Worm (Caenorhabditis elegans) whole organism, L4 larva: Measurements from ENCODE around the gene Y75B12B.11.

Source experiments
- Y105C5A.15 ChIP-seq: fragments of 200-800 bp; sonication (Bioruptor generic); IDR thresholded peaks from 2 replicates; pipeline ENCODE4 v1.3.6; 2022; ENCODE audit warnings: missing genetic modification characterization, missing compliant biosample characterization
- aly-2 ChIP-seq: sonication (generic microtip); optimal IDR thresholded peaks from 2 replicates; lab custom pipeline; 2018; ENCODE audit warnings: missing biosample characterization, missing genetic modification characterization
- daf-12 ChIP-seq: fragments of 150-350 bp; optimal IDR thresholded peaks from 2 replicates; lab custom pipeline; 2014; ENCODE audit warnings: missing biosample characterization, missing genetic modification reagents, missing genetic modification characterization
- dmd-9 ChIP-seq: fragments of 200-800 bp; sonication (Bioruptor generic); IDR thresholded peaks from 2 replicates; pipeline ENCODE4 v1.3.6; 2022; ENCODE audit warnings: missing genetic modification reagents, missing genetic modification characterization, missing compliant biosample characterization
- fos-1 ChIP-seq: fragments of 150-350 bp; optimal IDR thresholded peaks from 2 replicates; lab custom pipeline; 2014; ENCODE audit warnings: missing biosample characterization, missing genetic modification characterization
- lin-15B ChIP-seq: fragments of 150-350 bp; sonication (generic microtip); optimal IDR thresholded peaks from 3 replicates; lab custom pipeline; 2014; ENCODE audit warnings: missing biosample characterization, missing genetic modification characterization
- nhr-25 ChIP-seq: sonication (generic microtip); optimal IDR thresholded peaks from 2 replicates; lab custom pipeline; 2017; ENCODE audit warnings: missing genetic modification characterization, mild to moderate bottlenecking, missing compliant biosample characterization, antibody characterized with exemption, moderate library complexity, borderline replicate concordance; ENCODE audit not compliant: insufficient read depth
- nhr-28 ChIP-seq: fragments of 150-350 bp; optimal IDR thresholded peaks from 2 replicates; lab custom pipeline; 2014; ENCODE audit warnings: missing biosample characterization, missing genetic modification characterization
- nhr-76 ChIP-seq: fragments of 150-350 bp; optimal IDR thresholded peaks from 2 replicates; lab custom pipeline; 2014; ENCODE audit warnings: missing biosample characterization, missing genetic modification characterization
- skn-1 ChIP-seq: fragments of 150-350 bp; optimal IDR thresholded peaks from 2 replicates; lab custom pipeline; 2014; ENCODE audit warnings: missing biosample characterization, missing genetic modification characterization
- unc-39 ChIP-seq: sonication (generic microtip); optimal IDR thresholded peaks from 2 replicates; lab custom pipeline; 2017; ENCODE audit warnings: missing biosample characterization, missing genetic modification characterization
- zag-1 ChIP-seq: fragments of 150-350 bp; optimal IDR thresholded peaks from 2 replicates; lab custom pipeline; 2014; ENCODE audit warnings: missing biosample characterization, missing genetic modification characterization

ce11 chrV:15179757-15180156 is 11.3 kb upstream of the Y75B12B.11 start, which contains the start of gene T09F5.10:
- no peak for TF ChIP-seq dmd-9 (GFP tag; lab: Robert Waterston, UW)
- no peak for TF ChIP-seq aly-2 (tag; lab: Kevin White, UChicago)
- TF ChIP-seq nhr-25, result no peak
- no peak for TF ChIP-seq zag-1 (tag; lab: Kevin White, UChicago)
- TF ChIP-seq lin-15B (tag; lab: Kevin White, UChicago), result no peak
- no peak for TF ChIP-seq skn-1 (tag; lab: Kevin White, UChicago)
- no peak for TF ChIP-seq fos-1
- TF ChIP-seq nhr-28 (tag; lab: Kevin White, UChicago), result no peak
- no peak for TF ChIP-seq Y105C5A.15 (GFP tag; lab: Robert Waterston, UW)
- no peak for TF ChIP-seq unc-39
- no peak for TF ChIP-seq nhr-76 (tag; lab: Kevin White, UChicago)
- TF ChIP-seq daf-12, result no peak
